Fruit fly (Drosophila melanogaster) whole organism, embryonic: ENCODE measurements around the gene Wdr62.

ENCODE experiments used
- CG18262 ChIP-seq: fragments of 200-800 bp; optimal IDR thresholded peaks from 3 replicates; lab custom pipeline; 2019; ENCODE audit warnings: missing biosample characterization, mild to moderate bottlenecking, missing genetic modification characterization, moderate library complexity
- CG33557 ChIP-seq: fragments of 200-800 bp; sonication (Bioruptor generic); optimal IDR thresholded peaks from 2 replicates; lab custom pipeline; 2019; ENCODE audit warnings: missing biosample characterization, mild to moderate bottlenecking, missing genetic modification characterization, moderate library complexity
- nerfin-1 ChIP-seq: fragments of 200-800 bp; sonication (Bioruptor generic); optimal IDR thresholded peaks from 3 replicates; lab custom pipeline; 2019; ENCODE audit warnings: missing biosample characterization, mild to moderate bottlenecking, missing genetic modification characterization, moderate library complexity

DNA sequence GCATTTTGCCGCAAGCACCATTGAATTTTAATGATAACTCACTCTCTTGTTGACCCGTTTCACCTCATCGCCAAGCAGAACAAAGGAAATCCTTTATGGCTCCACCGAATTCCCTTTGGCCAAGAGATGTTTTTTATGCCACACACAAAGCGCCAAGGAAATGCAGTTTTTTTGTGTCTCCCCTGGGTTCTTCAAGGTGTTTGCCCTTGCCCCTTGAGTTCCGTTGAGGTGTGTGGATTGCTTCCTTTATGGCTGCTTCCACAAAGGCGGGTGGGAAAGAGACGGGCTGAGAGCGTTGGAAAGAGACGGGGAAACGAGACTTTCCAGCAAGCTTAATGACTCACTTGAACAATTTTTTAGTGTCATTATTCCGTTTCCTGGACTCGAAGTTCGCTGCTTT is 16.8 kb downstream of the Wdr62 start:
- no peak for TF ChIP-seq CG18262
- no peak for TF ChIP-seq nerfin-1
- no peak for TF ChIP-seq CG33557 (GFP tag; lab: Kevin White, UChicago)
